Fruit fly (Drosophila melanogaster): ENCODE measurements around the gene Dip-C.

Gene Dip-C

DNA sequence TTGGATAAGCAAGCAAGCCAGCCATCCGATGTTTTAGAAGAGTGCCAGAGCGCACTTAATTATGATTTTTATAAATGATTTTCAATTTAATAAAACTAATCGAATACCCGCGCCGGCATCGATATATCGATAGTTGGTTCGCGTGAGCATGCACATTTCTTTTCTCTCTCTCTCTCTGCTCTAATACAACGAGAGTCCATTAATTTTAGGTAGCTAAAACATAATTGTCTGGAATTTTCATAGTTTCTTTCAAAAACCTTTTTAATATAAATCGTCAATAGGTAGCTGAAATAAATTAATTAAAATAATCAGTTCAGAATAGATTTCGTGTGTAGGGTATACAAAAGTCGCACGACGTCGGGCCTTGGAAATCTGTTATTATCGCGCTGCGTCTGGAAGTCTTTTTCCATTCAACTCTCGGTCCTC lies 35.3 kb upstream of the Dip-C start, which contains the start of gene CG18549 (continued):
- TF ChIP-seq CG13894 (tag; optimal IDR thresholded peaks at IDR 0.05) (peak; percentile 99), mld (GFP tag; IDR thresholded peaks at IDR 0.05; ENCODE audit: partially characterized antibody) (no peak; the same call in 2 of the 3 replicates), Tbp (GFP tag; optimal IDR thresholded peaks at IDR 0.05) (peak; percentile 35), gsb (GFP tag; IDR thresholded peaks at IDR 0.05) (peak; percentile 100), lilli (GFP tag; optimal IDR thresholded peaks at IDR 0.05) (peak; percentile 100), CG11398 (GFP tag; optimal IDR thresholded peaks at IDR 0.05) (peak; percentile 99), Hr39 (optimal IDR thresholded peaks at IDR 0.05) (no peak), CG9876 (GFP tag; optimal IDR thresholded peaks at IDR 0.05) (peak; percentile 96), Trl (optimal IDR thresholded peaks at IDR 0.05) (peak; percentile 46 to 53), Trl (GFP tag; optimal IDR thresholded peaks at IDR 0.05) (peak; percentile 99), zen2 (GFP tag; IDR thresholded peaks at IDR 0.05; ENCODE audit: partially characterized antibody) (peak; percentile 84), Nf-YC (tag; optimal IDR thresholded peaks at IDR 0.05) (peak; percentile 95), TFAM (GFP tag; optimal IDR thresholded peaks at IDR 0.05) (peak; percentile 96), CG10979 (tag; optimal IDR thresholded peaks at IDR 0.05) (peak; percentile 100), dimm (GFP tag; IDR thresholded peaks at IDR 0.05) (peak; percentile 99), nmo (GFP tag; optimal IDR thresholded peaks at IDR 0.05) (peak; percentile 100), CG6175 (GFP tag; IDR thresholded peaks at IDR 0.05) (peak; percentile 99), CG7987 (GFP tag; optimal IDR thresholded peaks at IDR 0.05) (peak; percentile 99), Rfx (GFP tag; IDR thresholded peaks at IDR 0.05) (peak; percentile 100), HmgZ (tag; optimal IDR thresholded peaks at IDR 0.05) (peak; percentile 100), jumu (GFP tag; optimal IDR thresholded peaks at IDR 0.05) (peak; percentile 99), tin (GFP tag; optimal IDR thresholded peaks at IDR 0.05) (peak; percentile 100), CG7839 (tag; optimal IDR thresholded peaks at IDR 0.05) (peak; percentile 100), pros (GFP tag; optimal IDR thresholded peaks at IDR 0.05) (peak; percentile 90), lmd (GFP tag; IDR thresholded peaks at IDR 0.05) (peak; percentile 100), CG32532 (GFP tag; IDR thresholded peaks at IDR 0.05) (peak; percentile 100), CG12104 (GFP tag; optimal IDR thresholded peaks at IDR 0.05) (peak; percentile 100), Abd-B (GFP tag; optimal IDR thresholded peaks at IDR 0.05) (peak; percentile 100), fd64A (GFP tag; optimal IDR thresholded peaks at IDR 0.05) (peak; percentile 100), da (GFP tag; optimal IDR thresholded peaks at IDR 0.05) (peak; percentile 97), Scr (GFP tag; IDR thresholded peaks at IDR 0.05; ENCODE audit: partially characterized antibody) (peak; percentile 85), CG11085 (GFP tag; IDR thresholded peaks at IDR 0.05) (peak; percentile 99), Asciz (GFP tag; optimal IDR thresholded peaks at IDR 0.05) (peak; percentile 100), CG1603 (tag; optimal IDR thresholded peaks at IDR 0.05) (peak; percentile 97), crp (GFP tag; optimal IDR thresholded peaks at IDR 0.05) (peak; percentile 44 to 81), CG17361 (GFP tag; IDR thresholded peaks at IDR 0.05) (peak; percentile 100), cato (GFP tag; optimal IDR thresholded peaks at IDR 0.05; ENCODE audit: borderline replicate concordance) (peak; percentile 99), CG6765 (GFP tag; optimal IDR thresholded peaks at IDR 0.05) (peak; percentile 99), CG7963 (GFP tag; IDR thresholded peaks at IDR 0.05; ENCODE audit: partially characterized antibody) (peak; percentile 73; the same call in 2 of the 3 replicates), Ssrp (tag; optimal IDR thresholded peaks at IDR 0.05) (peak; percentile 100), Dek (tag; optimal IDR thresholded peaks at IDR 0.05) (peak; percentile 100), HLH3B (GFP tag; IDR thresholded peaks at IDR 0.05) (peak; percentile 100), trh (GFP tag; optimal IDR thresholded peaks at IDR 0.05) (peak; percentile 99), H15 (GFP tag; IDR thresholded peaks at IDR 0.05) (peak; percentile 100), Hmx (GFP tag; optimal IDR thresholded peaks at IDR 0.05) (peak; percentile 98), Mes4 (GFP tag; optimal IDR thresholded peaks at IDR 0.05) (peak; percentile 99), Antp (GFP tag; optimal IDR thresholded peaks at IDR 0.05) (peak; percentile 99), Dbx (GFP tag; IDR thresholded peaks at IDR 0.05) (peak; percentile 100), CTCF (GFP tag; optimal IDR thresholded peaks at IDR 0.05) (peak; percentile 81), chm (GFP tag; IDR thresholded peaks at IDR 0.05) (peak; percentile 100), otp (GFP tag; IDR thresholded peaks at IDR 0.05) (peak; percentile 100), HLH54F (GFP tag; optimal IDR thresholded peaks at IDR 0.05) (peak; percentile 99)
